Worm (Caenorhabditis elegans) whole organism, L1 larva: ENCODE results near the gene acs-9.

Experiments used
- C04F5.9 ChIP-seq: sonication (generic microtip); optimal IDR thresholded peaks from 2 replicates; lab custom pipeline; 2016; ENCODE audit warnings: missing genetic modification characterization, missing compliant biosample characterization
- C16A3.4 ChIP-seq: fragments of 150-350 bp; optimal IDR thresholded peaks from 2 replicates; lab custom pipeline; 2014; ENCODE audit warnings: missing biosample characterization, missing genetic modification characterization
- F16B12.6 ChIP-seq: fragments of 150-350 bp; optimal IDR thresholded peaks from 2 replicates; lab custom pipeline; 2014; ENCODE audit warnings: missing biosample characterization, missing genetic modification characterization
- ama-1 ChIP-seq: fragments of 150-350 bp; optimal IDR thresholded peaks from 2 replicates; lab custom pipeline; 2014
- ceh-63 ChIP-seq: fragments of 200-800 bp; sonication (Bioruptor generic); optimal IDR thresholded peaks from 2 replicates; lab custom pipeline; 2018; ENCODE audit warnings: mild to moderate bottlenecking, missing genetic modification characterization, missing compliant biosample characterization
- ceh-82 ChIP-seq, 3 experiments: fragments of 150-350 bp in 1 of 3; sonication (generic microtip) in 2 of 3; optimal IDR thresholded peaks; 2 replicates each; lab custom pipeline; 2014 to 2017; ENCODE audit warnings: missing biosample characterization in 3 of 3, missing genetic modification characterization in 3 of 3
- ceh-90 ChIP-seq: sonication (generic microtip); optimal IDR thresholded peaks from 2 replicates; lab custom pipeline; 2016; ENCODE audit warnings: missing genetic modification characterization, missing compliant biosample characterization
- ces-1 ChIP-seq: fragments of 150-350 bp; optimal IDR thresholded peaks from 2 replicates; lab custom pipeline; 2014; ENCODE audit warnings: missing biosample characterization, missing genetic modification reagents, missing genetic modification characterization
- dsc-1 ChIP-seq: sonication (generic microtip); optimal IDR thresholded peaks from 2 replicates; lab custom pipeline; 2016; ENCODE audit warnings: mild to moderate bottlenecking, missing genetic modification characterization, missing compliant biosample characterization
- efl-1 ChIP-seq, 4 experiments: fragments of 150-350 bp; optimal IDR thresholded peaks in 3 of 4; peaks in 1 of 4; 1 replicate in 1 of 4; 2 replicates in 3 of 4; lab custom pipeline; 2014; ENCODE audit warnings: missing biosample characterization in 2 of 4, missing genetic modification characterization in 2 of 4, missing genetic modification reagents in 2 of 4
- egl-13 ChIP-seq: sonication (generic microtip); optimal IDR thresholded peaks from 2 replicates; lab custom pipeline; 2016; ENCODE audit warnings: missing genotype, missing genetic modification reagents, missing genetic modification characterization, missing compliant biosample characterization
- elt-2 ChIP-seq: sonication (generic microtip); optimal IDR thresholded peaks from 2 replicates; lab custom pipeline; 2016; ENCODE audit warnings: missing genetic modification characterization, mild to moderate bottlenecking, inconsistent platforms, missing compliant biosample characterization, missing genetic modification reagents
- fos-1 ChIP-seq: fragments of 150-350 bp; optimal IDR thresholded peaks from 2 replicates; lab custom pipeline; 2014; ENCODE audit warnings: missing biosample characterization, missing genetic modification characterization
- hlh-17 ChIP-seq: fragments of 200-800 bp; sonication (Bioruptor generic); optimal IDR thresholded peaks from 2 replicates; lab custom pipeline; 2018; ENCODE audit warnings: missing genetic modification characterization, mild to moderate bottlenecking, missing compliant biosample characterization, moderate library complexity, borderline replicate concordance
- hpl-2 ChIP-seq: fragments of 150-350 bp; optimal IDR thresholded peaks from 2 replicates; lab custom pipeline; 2014; ENCODE audit warnings: missing biosample characterization, missing genetic modification reagents, missing genetic modification characterization
- isw-1 ChIP-seq: fragments of 200-800 bp; sonication (Bioruptor generic); IDR thresholded peaks from 2 replicates; pipeline ENCODE4 v1.3.6; 2022; ENCODE audit warnings: missing genetic modification characterization, missing compliant biosample characterization
- lin-13 ChIP-seq: fragments of 150-350 bp; optimal IDR thresholded peaks from 2 replicates; lab custom pipeline; 2014; ENCODE audit warnings: missing biosample characterization, missing genetic modification reagents, missing genetic modification characterization
- lin-14 ChIP-seq: fragments of 200-800 bp; sonication (Bioruptor generic); optimal IDR thresholded peaks from 2 replicates; lab custom pipeline; 2018; ENCODE audit warnings: mild to moderate bottlenecking, missing genetic modification characterization, moderate library complexity, missing compliant biosample characterization
- lin-15B ChIP-seq: fragments of 150-350 bp; sonication (generic microtip); optimal IDR thresholded peaks from 3 replicates; lab custom pipeline; 2014; ENCODE audit warnings: missing biosample characterization, missing genetic modification characterization
- lin-35 ChIP-seq, 2 experiments: fragments of 150-350 bp; optimal IDR thresholded peaks; 2 replicates each; lab custom pipeline; 2014; ENCODE audit warnings: missing biosample characterization in 2 of 2, missing genetic modification characterization in 2 of 2, missing genetic modification reagents in 2 of 2
- lir-3 ChIP-seq: sonication (generic microtip); optimal IDR thresholded peaks from 2 replicates; lab custom pipeline; 2016; ENCODE audit warnings: mild to moderate bottlenecking, missing genetic modification characterization, moderate library complexity, missing compliant biosample characterization; ENCODE audit not compliant: poor library complexity
- mdl-1 ChIP-seq, 2 experiments: fragments of 150-350 bp; optimal IDR thresholded peaks; 2 replicates each; lab custom pipeline; 2014 to 2017; ENCODE audit warnings: missing biosample characterization in 2 of 2, missing genetic modification characterization in 2 of 2, inconsistent platforms in 1 of 2
- nhr-11 ChIP-seq: fragments of 150-350 bp; optimal IDR thresholded peaks from 2 replicates; lab custom pipeline; 2014; ENCODE audit warnings: missing biosample characterization, missing genetic modification characterization
- nhr-20 ChIP-seq: sonication (generic microtip); optimal IDR thresholded peaks from 2 replicates; lab custom pipeline; 2016; ENCODE audit warnings: mild to moderate bottlenecking, missing genetic modification characterization, missing compliant biosample characterization
- nhr-84 ChIP-seq: sonication (generic microtip); optimal IDR thresholded peaks from 2 replicates; lab custom pipeline; 2017; ENCODE audit warnings: missing biosample characterization, missing genetic modification characterization
- nhr-85 ChIP-seq: sonication (generic microtip); peaks from one replicate; lab custom pipeline; 2016; ENCODE audit warnings: missing genetic modification characterization, inconsistent platforms, missing compliant biosample characterization
- nhr-90 ChIP-seq: sonication (generic microtip); optimal IDR thresholded peaks from 2 replicates; lab custom pipeline; 2016; ENCODE audit warnings: mild to moderate bottlenecking, missing genetic modification characterization, missing compliant biosample characterization; ENCODE audit not compliant: poor library complexity
- pqm-1 ChIP-seq: sonication (generic microtip); optimal IDR thresholded peaks from 3 replicates; lab custom pipeline; 2017; ENCODE audit warnings: missing biosample characterization, missing genetic modification characterization
- rnt-1 ChIP-seq: sonication (generic microtip); optimal IDR thresholded peaks from 2 replicates; lab custom pipeline; 2016; ENCODE audit warnings: mild to moderate bottlenecking, missing genetic modification characterization, moderate library complexity, missing compliant biosample characterization
- sptf-1 ChIP-seq: fragments of 150-350 bp; optimal IDR thresholded peaks from 2 replicates; lab custom pipeline; 2014; ENCODE audit warnings: missing biosample characterization, missing genetic modification characterization
- swsn-7 ChIP-seq: sonication (generic microtip); optimal IDR thresholded peaks from 2 replicates; lab custom pipeline; 2016; ENCODE audit warnings: missing genetic modification characterization, missing compliant biosample characterization
- tbx-2 ChIP-seq: sonication (generic microtip); optimal IDR thresholded peaks from 2 replicates; lab custom pipeline; 2016; ENCODE audit warnings: missing genetic modification characterization, missing compliant biosample characterization
- tlp-1 ChIP-seq: fragments of 150-350 bp; optimal IDR thresholded peaks from 2 replicates; lab custom pipeline; 2014; ENCODE audit warnings: missing biosample characterization, missing genetic modification characterization
- unc-30 ChIP-seq: sonication (generic microtip); optimal IDR thresholded peaks from 2 replicates; lab custom pipeline; 2017; ENCODE audit warnings: missing biosample characterization, missing genetic modification characterization
- vab-15 ChIP-seq: sonication (generic microtip); optimal IDR thresholded peaks from 2 replicates; lab custom pipeline; 2017; ENCODE audit warnings: missing genotype, mild to moderate bottlenecking, missing genetic modification characterization, missing compliant biosample characterization
- zip-4 ChIP-seq: fragments of 200-800 bp; sonication (Bioruptor generic); optimal IDR thresholded peaks from 2 replicates; lab custom pipeline; 2018; ENCODE audit warnings: mild to moderate bottlenecking, missing genetic modification characterization, moderate library complexity, missing compliant biosample characterization
- ztf-11 ChIP-seq, 2 experiments: sonication (generic microtip); optimal IDR thresholded peaks; 2 replicates each; lab custom pipeline; 2016 to 2017; ENCODE audit warnings: missing genetic modification characterization in 2 of 2, missing biosample characterization in 1 of 2, missing compliant biosample characterization in 1 of 2

The acs-9 gene

DNA sequence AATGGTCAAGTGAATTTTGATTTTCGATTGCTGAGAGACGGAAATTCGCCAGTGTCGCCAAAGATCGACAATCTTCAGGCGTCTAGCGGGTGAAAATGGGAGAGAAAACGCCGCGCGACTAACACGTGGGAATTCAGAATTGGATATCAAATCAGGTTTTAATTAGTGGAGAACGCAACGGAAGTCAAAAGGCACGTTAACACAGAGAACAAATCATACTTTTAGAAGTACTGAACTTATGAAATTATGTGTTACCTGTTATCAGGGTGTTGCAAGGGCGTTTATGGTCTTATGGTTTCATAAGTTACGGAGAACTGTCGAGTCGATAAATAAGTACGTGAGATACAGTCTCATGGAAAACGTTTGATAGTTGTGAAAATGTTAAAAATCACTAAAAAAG is 9.0 kb downstream of the acs-9 start (continued):
- TF ChIP-seq elt-2 (tag; lab: Kevin White, UChicago) = peak; percentile 32
- no peak for TF ChIP-seq efl-1 (optimal IDR thresholded peaks at IDR 0.05; lab: Kevin White, UChicago)
- TF ChIP-seq efl-1 (GFP tag; optimal IDR thresholded peaks at IDR 0.05 in 1 of 2; lab: Kevin White, UChicago) = peak in 1 of 2 experiments; percentile 27
- no peak for TF ChIP-seq vab-15 (tag; lab: Kevin White, UChicago)
- TF ChIP-seq dsc-1 (tag; lab: Kevin White, UChicago) = no peak
- TF ChIP-seq mdl-1 (tag; optimal IDR thresholded peaks at IDR 0.05; lab: Kevin White, UChicago) = peak in 1 of 2 experiments; percentile 36
- TF ChIP-seq nhr-85 (tag; lab: Kevin White, UChicago) = peak; percentile 89
- TF ChIP-seq ceh-90 (tag; lab: Kevin White, UChicago) = no peak
- TF ChIP-seq egl-13 (tag; lab: Kevin White, UChicago) = no peak
- TF ChIP-seq lin-35 (GFP tag; optimal IDR thresholded peaks at IDR 0.05; lab: Kevin White, UChicago) = peak in 1 of 2 experiments; percentile 69
- no peak for TF ChIP-seq zip-4 (GFP tag; lab: Kevin White, UChicago)
- TF ChIP-seq nhr-20 (tag; lab: Kevin White, UChicago) = peak; percentile 72
- no peak for TF ChIP-seq sptf-1 (tag; lab: Kevin White, UChicago)
- TF ChIP-seq lin-14 (GFP tag; lab: Kevin White, UChicago) = peak; percentile 75
- no peak for TF ChIP-seq ama-1 (lab: Kevin White, UChicago)
- TF ChIP-seq lin-13 = no peak
- no peak for TF ChIP-seq F16B12.6 (tag; lab: Kevin White, UChicago)
- TF ChIP-seq C16A3.4 (tag; lab: Kevin White, UChicago) = no peak
- no peak for TF ChIP-seq C04F5.9 (tag; lab: Kevin White, UChicago)
- TF ChIP-seq, all 84 proteins: peak for 14

DNA sequence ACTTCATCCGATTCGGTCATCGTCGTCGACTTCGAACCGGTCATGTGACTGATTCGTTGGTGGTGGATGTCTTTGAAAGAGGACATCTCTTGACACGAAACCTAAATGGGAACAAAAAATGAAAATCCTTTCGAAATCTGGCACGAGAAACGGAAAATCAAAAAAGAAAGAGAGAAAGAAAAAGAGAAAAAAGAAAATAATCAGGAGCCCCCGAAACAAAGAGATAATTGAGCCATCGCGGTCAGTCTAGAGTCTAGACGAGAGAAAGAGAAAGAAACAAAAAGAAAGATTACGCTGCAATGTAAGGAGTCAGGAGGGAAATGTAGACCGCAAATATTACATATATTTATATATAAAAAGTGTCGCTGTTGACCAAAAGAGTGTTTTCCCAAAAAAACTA is 11.4 kb downstream of the acs-9 start, which contains the start of gene aakg-2:
Gene aakg-2, minus strand, starts transcription at position 101 of the 400 bp plus-strand sequence.
- TF ChIP-seq ztf-11 (tag; optimal IDR thresholded peaks at IDR 0.05; lab: Kevin White, UChicago) (no peak), efl-1 (optimal IDR thresholded peaks at IDR 0.05; lab: Kevin White, UChicago) (no peak), efl-1 (GFP tag; optimal IDR thresholded peaks at IDR 0.05 in 1 of 2; lab: Kevin White, UChicago) (peak in 1 of 2 experiments; percentile 84), lin-14 (GFP tag; lab: Kevin White, UChicago) (peak; percentile 37)

DNA sequence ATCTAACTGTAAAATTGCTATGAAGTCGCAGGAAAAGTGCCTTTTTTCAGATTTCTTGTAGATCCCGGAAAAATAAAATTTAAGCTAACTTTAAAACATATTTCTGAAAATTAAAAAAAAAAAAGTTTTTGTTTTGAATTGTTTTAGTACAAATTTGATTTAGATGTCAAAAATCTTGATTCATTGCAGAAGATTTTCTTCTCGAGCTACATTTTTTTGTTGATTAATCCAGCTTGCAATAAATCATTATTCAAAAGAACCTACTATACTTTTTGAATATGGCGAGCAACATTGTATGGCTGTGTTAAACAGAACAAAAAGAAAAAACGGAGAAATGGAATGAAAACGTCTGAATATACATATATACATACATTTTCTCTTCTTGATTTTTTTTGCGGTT is 14.7 kb downstream of the acs-9 start:
- TF ChIP-seq ama-1 (lab: Kevin White, UChicago) (no peak), pqm-1 (no peak), lin-15B (no peak), lin-14 (GFP tag; lab: Kevin White, UChicago) (no peak), lir-3 (tag; lab: Kevin White, UChicago) (no peak), efl-1 (optimal IDR thresholded peaks at IDR 0.05; lab: Kevin White, UChicago) (no peak), efl-1 (GFP tag; optimal IDR thresholded peaks at IDR 0.05 in 1 of 2; lab: Kevin White, UChicago) (no peak), ceh-82 (tag; optimal IDR thresholded peaks at IDR 0.05; lab: Kevin White, UChicago) (no peak), rnt-1 (tag; lab: Kevin White, UChicago) (no peak), nhr-11 (tag; lab: Kevin White, UChicago) (no peak), ces-1 (GFP tag; lab: Kevin White, UChicago) (no peak), hpl-2 (GFP tag; lab: Kevin White, UChicago) (no peak), isw-1 (GFP tag; lab: Robert Waterston, UW) (no peak)

- TF ChIP-seq tbx-2 (tag; lab: Kevin White, UChicago) = no peak
- peak; percentile 0 for TF ChIP-seq elt-2 (tag; lab: Kevin White, UChicago)
Measured at ce11 chrX:16865016-16865415, 15.3 kb downstream of the acs-9 start.

ce11 chrX:16863320-16863719 is 17.0 kb downstream of the acs-9 start:
- TF ChIP-seq ces-1 (GFP tag; lab: Kevin White, UChicago) (no peak), hlh-17 (no peak), ceh-63 (GFP tag; lab: Kevin White, UChicago) (no peak), fos-1 (tag; lab: Kevin White, UChicago) (no peak), unc-30 (tag; lab: Kevin White, UChicago) (no peak), sptf-1 (tag; lab: Kevin White, UChicago) (no peak), swsn-7 (tag; lab: Kevin White, UChicago) (no peak), ama-1 (lab: Kevin White, UChicago) (no peak), nhr-84 (tag; lab: Kevin White, UChicago) (no peak), nhr-90 (tag; lab: Kevin White, UChicago) (no peak), tlp-1 (tag; lab: Kevin White, UChicago) (no peak)
